Worm (Caenorhabditis elegans): ENCODE measurements around the gene C04A11.1.

ce11 chrX:13672622-13673021 lies 12.3 kb downstream of the C04A11.1 start:
- TF ChIP-seq ztf-18 (tag; optimal IDR thresholded peaks at IDR 0.05) (no peak), madf-8 (GFP tag; conservative IDR thresholded peaks at IDR 0.05) (no peak), attf-5 (GFP tag; optimal IDR thresholded peaks at IDR 0.05) (no peak), dpl-1 (GFP tag; optimal IDR thresholded peaks at IDR 0.05) (no peak), tlf-1 (GFP tag; optimal IDR thresholded peaks at IDR 0.05) (no peak), bed-1 (GFP tag; IDR thresholded peaks at IDR 0.05) (no peak)

Measured in whole organism, young adult.